Worm (Caenorhabditis elegans) whole organism, late embryonic: ENCODE measurements around the gene F21C10.11.

Experiments
- C38D4.7 ChIP-seq: fragments of 200-800 bp; sonication (Bioruptor generic); optimal IDR thresholded peaks from 2 replicates; lab custom pipeline; 2018; ENCODE audit warnings: mild to moderate bottlenecking, missing genetic modification characterization, moderate library complexity, missing compliant biosample characterization
- hlh-6 ChIP-seq: sonication (generic microtip); optimal IDR thresholded peaks from 2 replicates; lab custom pipeline; 2016; ENCODE audit warnings: missing genotype, missing genetic modification characterization, missing compliant biosample characterization
- tbx-2 ChIP-seq: sonication (generic microtip); optimal IDR thresholded peaks from 2 replicates; lab custom pipeline; 2016; ENCODE audit warnings: missing genetic modification characterization, missing compliant biosample characterization

- TF ChIP-seq C38D4.7 (GFP tag; lab: Kevin White, UChicago): no peak
- TF ChIP-seq tbx-2 (tag; lab: Kevin White, UChicago): no peak
- no peak for TF ChIP-seq hlh-6
Measured at ce11 chrV:9155616-9156015, 32.3 kb downstream of the F21C10.11 start.
